Worm (Caenorhabditis elegans) whole organism, L1 larva: ENCODE results near the gene F20C5.11.

Source experiments
- ama-1 ChIP-seq: fragments of 150-350 bp; optimal IDR thresholded peaks from 2 replicates; lab custom pipeline; 2014
- lin-13 ChIP-seq: fragments of 150-350 bp; optimal IDR thresholded peaks from 2 replicates; lab custom pipeline; 2014; ENCODE audit warnings: missing biosample characterization, missing genetic modification reagents, missing genetic modification characterization
- lir-3 ChIP-seq: sonication (generic microtip); optimal IDR thresholded peaks from 2 replicates; lab custom pipeline; 2016; ENCODE audit warnings: mild to moderate bottlenecking, missing genetic modification characterization, moderate library complexity, missing compliant biosample characterization; ENCODE audit not compliant: poor library complexity
- mep-1 ChIP-seq: fragments of 150-350 bp; optimal IDR thresholded peaks from 2 replicates; lab custom pipeline; 2014; ENCODE audit warnings: missing biosample characterization, missing genetic modification characterization
- nhr-11 ChIP-seq: fragments of 150-350 bp; optimal IDR thresholded peaks from 2 replicates; lab custom pipeline; 2014; ENCODE audit warnings: missing biosample characterization, missing genetic modification characterization
- skn-1 ChIP-seq: fragments of 150-350 bp; optimal IDR thresholded peaks from 2 replicates; lab custom pipeline; 2014; ENCODE audit warnings: missing biosample characterization, missing genetic modification characterization
- unc-62 ChIP-seq: fragments of 150-350 bp; optimal IDR thresholded peaks from 2 replicates; lab custom pipeline; 2014; ENCODE audit warnings: missing biosample characterization, missing genetic modification reagents, missing genetic modification characterization
- zag-1 ChIP-seq: fragments of 150-350 bp; optimal IDR thresholded peaks from 2 replicates; lab custom pipeline; 2014; ENCODE audit warnings: missing biosample characterization, missing genetic modification characterization
- ztf-4 ChIP-seq: fragments of 150-350 bp; optimal IDR thresholded peaks from 2 replicates; lab custom pipeline; 2014; ENCODE audit warnings: missing biosample characterization, missing genetic modification characterization

DNA sequence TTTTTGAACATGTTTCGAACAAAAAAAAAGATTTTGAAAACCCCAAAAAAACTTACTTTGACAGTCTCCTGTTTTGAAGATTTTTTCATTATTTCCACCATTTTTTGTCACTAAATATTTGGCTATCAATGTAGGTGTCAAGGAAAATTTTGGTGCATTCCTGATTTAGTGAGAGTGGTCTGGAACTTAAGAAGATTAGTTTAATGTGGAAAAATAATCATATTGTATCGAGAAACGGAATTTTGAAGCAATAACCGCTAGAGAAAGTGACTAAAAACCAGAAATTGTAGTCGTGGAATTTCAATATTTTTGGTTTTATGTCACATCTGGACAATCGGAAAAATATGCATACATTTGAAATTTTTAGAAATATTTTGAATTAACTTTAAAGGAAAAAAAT, at the start of gene F20C5.11, which contains the start of gene klp-11:
- TF ChIP-seq ztf-4 (tag; lab: Kevin White, UChicago) (no peak), unc-62 (no peak), mep-1 (tag; lab: Kevin White, UChicago) (no peak), nhr-11 (tag; lab: Kevin White, UChicago) (no peak), zag-1 (tag; lab: Kevin White, UChicago) (no peak), lir-3 (tag; lab: Kevin White, UChicago) (no peak), lin-13 (GFP tag; lab: Kevin White, UChicago) (no peak), skn-1 (tag; lab: Kevin White, UChicago) (no peak), ama-1 (lab: Kevin White, UChicago) (no peak)
